Fruit fly (Drosophila melanogaster) whole organism, embryonic: Measurements from ENCODE around the gene Dif.

Source experiments
- CG11093 ChIP-seq: fragments of 200-800 bp; sonication (Bioruptor generic); IDR thresholded peaks from 3 replicates; pipeline ENCODE4 v1.3.6; 2022; ENCODE audit warnings: missing biosample characterization, missing genetic modification characterization
- CG12769 ChIP-seq: fragments of 200-800 bp; sonication (Bioruptor generic); optimal IDR thresholded peaks from 2 replicates; lab custom pipeline; 2019; ENCODE audit warnings: missing biosample characterization, mild to moderate bottlenecking, missing genetic modification characterization, moderate library complexity
- CG15011 ChIP-seq: fragments of 200-800 bp; sonication (Bioruptor generic); optimal IDR thresholded peaks from 3 replicates; lab custom pipeline; 2018; ENCODE audit warnings: missing biosample characterization, mild to moderate bottlenecking, missing genetic modification characterization
- CG15514 ChIP-seq: fragments of 200-800 bp; sonication (Bioruptor generic); optimal IDR thresholded peaks from 3 replicates; lab custom pipeline; 2017; ENCODE audit warnings: missing biosample characterization, missing genetic modification characterization, mild to moderate bottlenecking, moderate library complexity, missing genetic modification reagents
- CG18011 ChIP-seq: fragments of 200-800 bp; sonication (Bioruptor generic); optimal IDR thresholded peaks from 2 replicates; lab custom pipeline; 2017; ENCODE audit warnings: missing biosample characterization, missing genetic modification characterization, mild to moderate bottlenecking, moderate library complexity, missing genotype
- CG34422 ChIP-seq: fragments of 200-800 bp; sonication (Bioruptor generic); IDR thresholded peaks from 3 replicates; pipeline ENCODE4 v1.3.6; 2022; ENCODE audit warnings: missing biosample characterization, missing genetic modification characterization
- CG3847 ChIP-seq: fragments of 200-800 bp; sonication (Bioruptor generic); IDR thresholded peaks from 2 replicates; pipeline ENCODE4 v1.3.6; 2022; ENCODE audit warnings: missing biosample characterization, missing genetic modification characterization
- CG6683 ChIP-seq: fragments of 200-800 bp; sonication (Bioruptor generic); optimal IDR thresholded peaks from 2 replicates; lab custom pipeline; 2017; ENCODE audit warnings: missing biosample characterization, mild to moderate bottlenecking, missing genetic modification characterization, missing genetic modification reagents
- CG7839 ChIP-seq: fragments of 200-800 bp; sonication (Bioruptor generic); optimal IDR thresholded peaks from 3 replicates; lab custom pipeline; 2018; ENCODE audit warnings: missing biosample characterization, mild to moderate bottlenecking, missing genetic modification characterization, moderate library complexity
- CG7928 ChIP-seq: fragments of 200-800 bp; sonication (Bioruptor generic); optimal IDR thresholded peaks from 2 replicates; lab custom pipeline; 2017; ENCODE audit warnings: missing biosample characterization, mild to moderate bottlenecking, missing genetic modification characterization
- CG8359 ChIP-seq: fragments of 200-800 bp; sonication (Bioruptor generic); optimal IDR thresholded peaks from 2 replicates; lab custom pipeline; 2017; ENCODE audit warnings: missing biosample characterization, mild to moderate bottlenecking, missing genetic modification characterization, borderline replicate concordance
- CG8765 ChIP-seq: fragments of 200-800 bp; sonication (Bioruptor generic); IDR thresholded peaks from 2 replicates; pipeline ENCODE4 v1.3.6; 2022; ENCODE audit warnings: missing biosample characterization, missing genetic modification characterization
- CG9817 ChIP-seq: fragments of 200-800 bp; sonication (Bioruptor generic); optimal IDR thresholded peaks from 2 replicates; lab custom pipeline; 2018; ENCODE audit warnings: missing biosample characterization, mild to moderate bottlenecking, missing genetic modification characterization, moderate library complexity
- CHES-1-like ChIP-seq: fragments of 200-800 bp; sonication (Bioruptor generic); optimal IDR thresholded peaks from 2 replicates; lab custom pipeline; 2016; ENCODE audit warnings: missing biosample characterization, missing genetic modification characterization
- CTCF ChIP-seq: fragments of 200-800 bp; sonication (Bioruptor generic); optimal IDR thresholded peaks from 2 replicates; lab custom pipeline; 2017; ENCODE audit warnings: missing biosample characterization, mild to moderate bottlenecking, missing genetic modification characterization, moderate library complexity
- Chrac-16 ChIP-seq: fragments of 200-800 bp; sonication (Bioruptor generic); optimal IDR thresholded peaks from 3 replicates; lab custom pipeline; 2016; ENCODE audit warnings: missing biosample characterization, missing genetic modification characterization
- CkIIα-i1 ChIP-seq: fragments of 200-800 bp; sonication (Bioruptor generic); IDR thresholded peaks from 2 replicates; pipeline ENCODE4 v1.3.6; 2022; ENCODE audit warnings: missing biosample characterization, missing genetic modification characterization
- CrebB ChIP-seq: fragments of 200-800 bp; sonication (Bioruptor generic); optimal IDR thresholded peaks from 3 replicates; lab custom pipeline; 2018; ENCODE audit warnings: missing biosample characterization, mild to moderate bottlenecking, missing genetic modification characterization
- Dbx ChIP-seq: fragments of 200-800 bp; sonication (Bioruptor generic); IDR thresholded peaks from 3 replicates; pipeline ENCODE4 v1.3.6; 2022; ENCODE audit warnings: missing biosample characterization, missing genetic modification characterization
- E2f1 ChIP-seq: fragments of 200-800 bp; sonication (Bioruptor generic); IDR thresholded peaks from 2 replicates; pipeline ENCODE4 v1.3.6; 2022; ENCODE audit warnings: missing biosample characterization, missing genetic modification characterization
- Elba2 ChIP-seq: fragments of 200-800 bp; sonication (Bioruptor generic); optimal IDR thresholded peaks from 3 replicates; lab custom pipeline; 2016; ENCODE audit warnings: missing biosample characterization, missing genetic modification characterization
- Fer3 ChIP-seq: fragments of 200-800 bp; sonication (Bioruptor generic); optimal IDR thresholded peaks from 2 replicates; lab custom pipeline; 2018; ENCODE audit warnings: missing biosample characterization, mild to moderate bottlenecking, missing genetic modification characterization, moderate library complexity
- GATAe ChIP-seq: fragments of 200-800 bp; sonication (Bioruptor generic); conservative IDR thresholded peaks from 2 replicates; pipeline ENCODE4 v1.3.6; 2022; ENCODE audit warnings: missing biosample characterization, missing genetic modification characterization
- Meics ChIP-seq: fragments of 200-800 bp; sonication (Bioruptor generic); optimal IDR thresholded peaks from 2 replicates; lab custom pipeline; 2017; ENCODE audit warnings: missing biosample characterization, mild to moderate bottlenecking, missing genetic modification characterization
- NfI ChIP-seq: fragments of 200-800 bp; sonication (Bioruptor generic); optimal IDR thresholded peaks from 3 replicates; lab custom pipeline; 2018; ENCODE audit warnings: missing biosample characterization, mild to moderate bottlenecking, missing genetic modification characterization, moderate library complexity
- Oaz ChIP-seq: fragments of 200-800 bp; sonication (Bioruptor generic); IDR thresholded peaks from 2 replicates; pipeline ENCODE4 v1.3.6; 2022; ENCODE audit warnings: missing biosample characterization, missing genetic modification characterization
- Oli ChIP-seq: fragments of 200-800 bp; sonication (Bioruptor generic); optimal IDR thresholded peaks from 2 replicates; lab custom pipeline; 2018; ENCODE audit warnings: missing biosample characterization, mild to moderate bottlenecking, missing genetic modification characterization, moderate library complexity
- Pdp1 ChIP-seq, 2 experiments: fragments of 200-800 bp; sonication (Bioruptor generic); optimal IDR thresholded peaks; 3 replicates each; lab custom pipeline; 2016; ENCODE audit warnings: missing biosample characterization in 2 of 2, missing genetic modification characterization in 2 of 2, mild to moderate bottlenecking in 1 of 2, moderate library complexity in 1 of 2
- Rx ChIP-seq: fragments of 200-800 bp; sonication (Bioruptor generic); IDR thresholded peaks from 2 replicates; pipeline ENCODE4 v1.3.6; 2022; ENCODE audit warnings: missing biosample characterization, missing genetic modification characterization
- Side ChIP-seq: fragments of 200-800 bp; sonication (Bioruptor generic); optimal IDR thresholded peaks from 2 replicates; lab custom pipeline; 2016; ENCODE audit warnings: missing biosample characterization, missing genetic modification characterization
- Sin3A ChIP-seq: fragments of >200 bp; optimal IDR thresholded peaks from 2 replicates; lab custom pipeline; 2018
- Six4 ChIP-seq: fragments of 200-800 bp; sonication (Bioruptor generic); optimal IDR thresholded peaks from 2 replicates; lab custom pipeline; 2016; ENCODE audit warnings: missing biosample characterization, missing genetic modification characterization
- abd-A ChIP-seq: fragments of 200-800 bp; sonication (Bioruptor generic); optimal IDR thresholded peaks from 3 replicates; lab custom pipeline; 2019; ENCODE audit warnings: missing biosample characterization, mild to moderate bottlenecking, missing genetic modification characterization, moderate library complexity
- az2 ChIP-seq: fragments of 200-800 bp; sonication (Bioruptor generic); optimal IDR thresholded peaks from 3 replicates; lab custom pipeline; 2016; ENCODE audit warnings: missing biosample characterization, missing genetic modification characterization
- cad ChIP-seq: fragments of >200 bp; optimal IDR thresholded peaks from 2 replicates; lab custom pipeline; 2017; ENCODE audit warnings: missing biosample characterization, missing genetic modification characterization
- cg ChIP-seq: fragments of 200-800 bp; sonication (Bioruptor generic); optimal IDR thresholded peaks from 3 replicates; lab custom pipeline; 2019; ENCODE audit warnings: missing biosample characterization, mild to moderate bottlenecking, missing genetic modification characterization, moderate library complexity
- chif ChIP-seq, 2 experiments: fragments of 200-800 bp; sonication (Bioruptor generic); optimal IDR thresholded peaks; 3 replicates each; lab custom pipeline; 2016; ENCODE audit warnings: missing biosample characterization in 2 of 2, missing genetic modification characterization in 2 of 2
- dpn ChIP-seq, 2 experiments: fragments of 200-800 bp; sonication (Bioruptor generic); optimal IDR thresholded peaks; 3 replicates each; lab custom pipeline; 2016; ENCODE audit warnings: missing biosample characterization in 2 of 2, missing genetic modification characterization in 2 of 2
- ems ChIP-seq: fragments of 200-800 bp; sonication (Bioruptor generic); optimal IDR thresholded peaks from 3 replicates; lab custom pipeline; 2016; ENCODE audit warnings: missing biosample characterization, missing genetic modification characterization
- fd96Cb ChIP-seq: fragments of 200-800 bp; sonication (Bioruptor generic); optimal IDR thresholded peaks from 2 replicates; lab custom pipeline; 2018; ENCODE audit warnings: missing biosample characterization, mild to moderate bottlenecking, missing genetic modification characterization, moderate library complexity
- knrl ChIP-seq: fragments of 200-800 bp; sonication (Bioruptor generic); IDR thresholded peaks from 3 replicates; pipeline ENCODE4 v1.3.6; 2022; ENCODE audit warnings: missing biosample characterization, missing genetic modification characterization; ENCODE audit not compliant: partially characterized antibody
- lbe ChIP-seq: fragments of 200-800 bp; sonication (Bioruptor generic); optimal IDR thresholded peaks from 2 replicates; lab custom pipeline; 2016; ENCODE audit warnings: missing biosample characterization, mild to moderate bottlenecking, missing genetic modification characterization
- luna ChIP-seq: fragments of 200-800 bp; sonication (Bioruptor generic); optimal IDR thresholded peaks from 2 replicates; lab custom pipeline; 2016; ENCODE audit warnings: missing biosample characterization, missing genetic modification characterization
- onecut ChIP-seq: fragments of 200-800 bp; sonication (Bioruptor generic); IDR thresholded peaks from 2 replicates; pipeline ENCODE4 v1.3.6; 2022; ENCODE audit warnings: missing biosample characterization, missing genetic modification characterization
- p53 ChIP-seq: fragments of 200-800 bp; sonication (Bioruptor generic); optimal IDR thresholded peaks from 2 replicates; lab custom pipeline; 2016; ENCODE audit warnings: missing biosample characterization, missing genetic modification characterization
- pb ChIP-seq: fragments of 200-800 bp; sonication (Bioruptor generic); optimal IDR thresholded peaks from 3 replicates; lab custom pipeline; 2016; ENCODE audit warnings: missing biosample characterization, missing genetic modification characterization
- sc ChIP-seq, 3 experiments: fragments of >200 bp in 2 of 3; fragments of 200-800 bp in 1 of 3; sonication (Bioruptor generic) in 1 of 3; optimal IDR thresholded peaks; 2 replicates in 2 of 3; 3 replicates in 1 of 3; lab custom pipeline; 2017; ENCODE audit warnings: mild to moderate bottlenecking in 1 of 3, missing biosample characterization in 1 of 3, missing genetic modification characterization in 1 of 3, missing genetic modification reagents in 1 of 3
- seq ChIP-seq: fragments of 200-800 bp; sonication (Bioruptor generic); IDR thresholded peaks from 2 replicates; pipeline ENCODE4 v1.3.6; 2022; ENCODE audit warnings: missing biosample characterization, missing genetic modification characterization
- ssp ChIP-seq: fragments of 200-800 bp; sonication (Bioruptor generic); IDR thresholded peaks from 2 replicates; pipeline ENCODE4 v1.3.6; 2022; ENCODE audit warnings: missing biosample characterization, missing genetic modification characterization
- twi ChIP-seq: fragments of 200-800 bp; optimal IDR thresholded peaks from 2 replicates; lab custom pipeline; 2019; ENCODE audit warnings: missing biosample characterization, mild to moderate bottlenecking, missing genetic modification characterization, moderate library complexity
- zen2 ChIP-seq: fragments of 200-800 bp; sonication (Bioruptor generic); IDR thresholded peaks from 3 replicates; pipeline ENCODE4 v1.3.6; 2022; ENCODE audit warnings: missing biosample characterization, missing genetic modification characterization; ENCODE audit not compliant: partially characterized antibody

Gene Dif

DNA sequence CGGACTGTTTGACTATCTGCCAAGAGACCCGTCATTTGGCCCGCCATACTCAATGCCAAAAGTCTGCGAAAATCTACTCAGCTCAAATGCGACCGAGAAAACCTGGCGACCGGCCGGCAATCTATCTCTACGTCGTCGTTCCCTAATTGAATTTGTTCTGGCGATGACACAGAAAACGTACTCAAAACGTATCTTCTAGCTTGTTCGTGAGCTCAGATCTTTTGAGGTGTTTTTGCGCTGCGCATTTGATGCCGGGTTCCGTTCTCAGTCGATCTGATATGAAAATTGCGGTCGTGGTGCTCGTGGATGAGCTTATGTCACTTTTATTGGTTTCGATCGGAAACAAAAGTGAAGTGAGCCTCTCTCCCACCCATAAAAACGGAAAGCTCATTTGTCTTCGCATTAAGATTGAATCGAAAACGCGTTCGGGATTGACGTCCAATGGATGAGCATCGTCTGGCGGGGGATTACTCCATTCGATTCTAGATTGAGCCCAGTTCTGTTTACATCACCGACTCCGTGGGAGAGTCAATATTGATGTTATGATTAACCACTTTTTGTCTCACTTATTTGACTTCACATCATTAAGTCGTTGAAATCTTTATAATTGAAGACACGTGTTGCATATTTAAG lies 45.1 kb downstream of the Dif start (continued):
- TF ChIP-seq Oaz (GFP tag; lab: Robert Waterston, UW) (no peak), Sin3A (lab: Kevin White, UChicago) (no peak), CG11093 (GFP tag; lab: Robert Waterston, UW) (no peak), CG6683 (GFP tag; lab: Kevin White, UChicago) (no peak), sc (optimal IDR thresholded peaks at IDR 0.05; lab: Kevin White, UChicago) (no peak), sc (GFP tag; optimal IDR thresholded peaks at IDR 0.05; lab: Kevin White, UChicago) (no peak), Dbx (0 out of 3 replicates have a peak, but pooled peaks have one; percentile 26), CkIIα-i1 (GFP tag; lab: Robert Waterston, UW) (no peak), Chrac-16 (GFP tag; lab: Kevin White, UChicago) (no peak), cad (GFP tag; lab: Kevin White, UChicago) (no peak), CG15514 (GFP tag; lab: Kevin White, UChicago) (no peak), abd-A (tag; lab: Kevin White, UChicago) (no peak), CG18011 (GFP tag; lab: Kevin White, UChicago) (no peak), az2 (GFP tag; lab: Kevin White, UChicago) (no peak), ems (no peak), CG7928 (GFP tag; lab: Kevin White, UChicago) (no peak), CG8765 (no peak), chif (GFP tag; optimal IDR thresholded peaks at IDR 0.05; lab: Kevin White, UChicago) (no peak), lbe (GFP tag; lab: Kevin White, UChicago) (no peak), CG15011 (no peak), CG7839 (tag; lab: Kevin White, UChicago) (no peak), Fer3 (tag; lab: Kevin White, UChicago) (peak; percentile 31), knrl (GFP tag; lab: Robert Waterston, UW) (no peak), CG8359 (no peak), Rx (GFP tag; lab: Robert Waterston, UW) (no peak), CTCF (GFP tag; lab: Kevin White, UChicago) (no peak), dpn (GFP tag; optimal IDR thresholded peaks at IDR 0.05; lab: Kevin White, UChicago) (peak in 1 of 2 experiments; percentile 12), GATAe (GFP tag; lab: Robert Waterston, UW) (no peak), p53 (GFP tag; lab: Kevin White, UChicago) (no peak), Pdp1 (GFP tag; optimal IDR thresholded peaks at IDR 0.05; lab: Kevin White, UChicago) (peak in 1 of 2 experiments; percentile 53), pb (GFP tag; lab: Kevin White, UChicago) (no peak), NfI (GFP tag; lab: Kevin White, UChicago) (no peak), cg (GFP tag; lab: Kevin White, UChicago) (no peak), CrebB (tag; lab: Kevin White, UChicago) (peak; percentile 3), Oli (no peak), luna (no peak), CG9817 (tag; lab: Kevin White, UChicago) (no peak), fd96Cb (tag; lab: Kevin White, UChicago) (no peak), onecut (GFP tag; lab: Robert Waterston, UW) (no peak), zen2 (GFP tag; lab: Robert Waterston, UW) (no peak), CG34422 (GFP tag; lab: Robert Waterston, UW) (no peak), Elba2 (no peak), Six4 (GFP tag; lab: Kevin White, UChicago) (no peak), CG12769 (tag; lab: Kevin White, UChicago) (peak; percentile 54), CG3847 (GFP tag; lab: Robert Waterston, UW) (no peak), CHES-1-like (GFP tag; lab: Kevin White, UChicago) (no peak), ssp (no peak), twi (no peak), Side (no peak), Meics (GFP tag; lab: Kevin White, UChicago) (peak; percentile 30), E2f1 (GFP tag; lab: Robert Waterston, UW) (no peak), seq (GFP tag; lab: Robert Waterston, UW) (no peak)
